Worm (Caenorhabditis elegans) whole organism, mixed stage, embryonic: ENCODE measurements around the gene C32D5.11.

Experiments
- blmp-1 ChIP-seq: fragments of 150-350 bp; optimal IDR thresholded peaks from 2 replicates; lab custom pipeline; 2014; ENCODE audit warnings: missing biosample characterization, missing genetic modification characterization
- ceh-39 ChIP-seq: fragments of 150-350 bp; optimal IDR thresholded peaks from 2 replicates; lab custom pipeline; 2014; ENCODE audit warnings: missing biosample characterization, missing genetic modification characterization
- elt-3 ChIP-seq: fragments of 150-350 bp; optimal IDR thresholded peaks from 2 replicates; lab custom pipeline; 2014; ENCODE audit warnings: missing biosample characterization, missing genetic modification characterization
- lin-13 ChIP-seq: fragments of 150-350 bp; optimal IDR thresholded peaks from 2 replicates; lab custom pipeline; 2014; ENCODE audit warnings: missing biosample characterization, missing genetic modification characterization
- mep-1 ChIP-seq: fragments of 150-350 bp; optimal IDR thresholded peaks from 2 replicates; lab custom pipeline; 2017; ENCODE audit warnings: missing biosample characterization, missing genetic modification reagents, missing genetic modification characterization, inconsistent platforms
- nhr-12 ChIP-seq: fragments of 150-350 bp; optimal IDR thresholded peaks from 2 replicates; lab custom pipeline; 2014; ENCODE audit warnings: missing biosample characterization, missing genetic modification characterization
- snpc-4 ChIP-seq: fragments of 150-350 bp; optimal IDR thresholded peaks from 2 replicates; lab custom pipeline; 2014; ENCODE audit warnings: missing biosample characterization, missing genetic modification characterization
- zip-8 ChIP-seq: fragments of 150-350 bp; optimal IDR thresholded peaks from 2 replicates; lab custom pipeline; 2014; ENCODE audit warnings: missing biosample characterization, missing genetic modification characterization

- TF ChIP-seq ceh-39 (tag; lab: Kevin White, UChicago) (no peak), elt-3 (tag; lab: Kevin White, UChicago) (no peak), zip-8 (tag; lab: Kevin White, UChicago) (no peak), nhr-12 (tag; lab: Kevin White, UChicago) (no peak), blmp-1 (no peak), snpc-4 (tag; lab: Kevin White, UChicago) (no peak), mep-1 (tag; lab: Kevin White, UChicago) (no peak), lin-13 (tag; lab: Kevin White, UChicago) (no peak)
Measured at ce11 chrII:6374646-6375045, 19.4 kb upstream of the C32D5.11 start.
